Worm (Caenorhabditis elegans) whole organism, early embryonic: ENCODE data around the gene nhr-106.

Experiments
- B0310.2 ChIP-seq: sonication (generic microtip); optimal IDR thresholded peaks from 2 replicates; lab custom pipeline; 2016; ENCODE audit warnings: mild to moderate bottlenecking, missing genetic modification characterization, missing compliant biosample characterization
- F13C5.2 ChIP-seq: sonication (generic microtip); optimal IDR thresholded peaks from 2 replicates; lab custom pipeline; 2017; ENCODE audit warnings: mild to moderate bottlenecking, missing genetic modification characterization, inconsistent platforms, missing compliant biosample characterization
- aly-1 ChIP-seq: sonication (generic microtip); optimal IDR thresholded peaks from 2 replicates; lab custom pipeline; 2016; ENCODE audit warnings: missing genetic modification characterization, missing compliant biosample characterization
- ama-1 ChIP-seq: fragments of 150-350 bp; optimal IDR thresholded peaks from 2 replicates; lab custom pipeline; 2014
- ceh-13 ChIP-seq: fragments of 200-800 bp; sonication (Bioruptor generic); optimal IDR thresholded peaks from 2 replicates; lab custom pipeline; 2018; ENCODE audit warnings: mild to moderate bottlenecking, missing genetic modification characterization, missing compliant biosample characterization
- ceh-36 ChIP-seq: sonication (generic microtip); optimal IDR thresholded peaks from 2 replicates; lab custom pipeline; 2016; ENCODE audit warnings: missing genetic modification characterization, inconsistent platforms, missing compliant biosample characterization
- ets-7 ChIP-seq: sonication (generic microtip); optimal IDR thresholded peaks from 2 replicates; lab custom pipeline; 2016; ENCODE audit warnings: missing genotype, missing genetic modification characterization, missing compliant biosample characterization
- flt-1 ChIP-seq: fragments of 200-800 bp; sonication (Bioruptor generic); IDR thresholded peaks from 2 replicates; pipeline ENCODE4 v1.3.6; 2022; ENCODE audit warnings: missing genetic modification characterization, missing compliant biosample characterization
- hmbx-1 ChIP-seq: sonication (generic microtip); optimal IDR thresholded peaks from 2 replicates; lab custom pipeline; 2016; ENCODE audit warnings: mild to moderate bottlenecking, missing genetic modification characterization, missing compliant biosample characterization
- hmg-4 ChIP-seq: fragments of 200-800 bp; sonication (Bioruptor generic); optimal IDR thresholded peaks from 2 replicates; lab custom pipeline; 2018; ENCODE audit warnings: mild to moderate bottlenecking, missing genetic modification characterization, missing compliant biosample characterization
- hnd-1 ChIP-seq: sonication (generic microtip); optimal IDR thresholded peaks from 2 replicates; lab custom pipeline; 2016; ENCODE audit warnings: missing genetic modification characterization, missing compliant biosample characterization
- pes-1 ChIP-seq: fragments of 200-800 bp; sonication (Bioruptor generic); IDR thresholded peaks from 2 replicates; pipeline ENCODE4 v1.3.6; 2022; ENCODE audit warnings: missing genetic modification reagents, missing genetic modification characterization, missing compliant biosample characterization
- scrt-1 ChIP-seq: fragments of 200-800 bp; sonication (Bioruptor generic); IDR thresholded peaks from 2 replicates; pipeline ENCODE4 v1.3.6; 2022; ENCODE audit warnings: missing genetic modification characterization, missing compliant biosample characterization
- sea-1 ChIP-seq: fragments of 200-800 bp; sonication (Bioruptor generic); conservative IDR thresholded peaks from 2 replicates; pipeline ENCODE4 v1.3.6; 2022; ENCODE audit warnings: missing genetic modification characterization, missing compliant biosample characterization
- tbx-11 ChIP-seq: fragments of 200-800 bp; sonication (Bioruptor generic); IDR thresholded peaks from 2 replicates; pipeline ENCODE4 v1.3.6; 2022; ENCODE audit warnings: missing genetic modification characterization, missing compliant biosample characterization
- tbx-37 ChIP-seq: fragments of 200-800 bp; sonication (Bioruptor generic); conservative IDR thresholded peaks from 2 replicates; pipeline ENCODE4 v1.3.6; 2022; ENCODE audit warnings: missing genetic modification reagents, missing genetic modification characterization, missing compliant biosample characterization
- tra-4 ChIP-seq: sonication (generic microtip); optimal IDR thresholded peaks from 2 replicates; lab custom pipeline; 2017; ENCODE audit warnings: missing genetic modification characterization, missing compliant biosample characterization

Gene nhr-106

DNA sequence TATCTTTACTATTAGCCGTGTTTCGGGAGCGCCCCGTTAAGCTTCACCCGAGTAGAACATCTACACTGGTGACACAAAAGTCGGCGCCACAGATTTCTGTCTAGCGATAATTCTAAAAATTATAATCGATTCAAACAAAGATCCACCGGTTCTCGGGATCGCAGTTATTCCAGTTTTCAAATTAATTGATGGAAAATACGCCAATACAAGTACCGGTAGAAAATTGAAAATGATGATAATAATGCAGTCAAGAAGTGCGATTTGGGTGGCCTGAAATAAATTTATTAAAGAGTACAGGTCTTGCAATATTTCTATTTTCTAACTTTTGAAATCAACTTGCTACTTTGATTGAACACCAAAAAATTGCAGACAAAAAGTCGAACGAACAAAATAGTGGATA, 21.9 kb upstream of the nhr-106 start:
- TF ChIP-seq aly-1 (tag; lab: Kevin White, UChicago) (no peak), sea-1 (GFP tag; lab: Robert Waterston, UW) (no peak), B0310.2 (tag; lab: Kevin White, UChicago) (no peak), tbx-11 (GFP tag; lab: Robert Waterston, UW) (no peak), ceh-13 (GFP tag; lab: Kevin White, UChicago) (no peak), scrt-1 (GFP tag; lab: Robert Waterston, UW) (no peak)

DNA sequence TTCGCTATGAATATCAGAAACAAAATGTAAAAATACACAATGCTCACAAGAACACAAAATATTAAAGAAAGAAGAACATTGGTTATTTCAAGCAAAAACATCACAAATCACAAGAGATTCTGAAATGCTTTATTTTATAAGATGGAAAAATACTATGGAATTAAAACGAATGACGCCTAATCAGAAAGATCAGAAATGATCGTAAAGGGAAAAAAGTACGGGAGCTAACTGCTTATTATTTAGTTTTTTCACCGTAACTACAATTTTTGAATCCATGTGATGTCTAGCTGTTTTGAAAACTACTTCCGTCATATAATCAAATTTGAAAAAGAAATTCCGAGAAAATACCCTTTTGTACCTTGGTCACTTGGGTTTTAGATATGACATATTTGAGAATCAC, 21.0 kb upstream of the nhr-106 start, which contains the start of gene srbc-57:
Gene srbc-57, minus strand, starts transcription at position 101 of the 400 bp plus-strand sequence.
- TF ChIP-seq sea-1 (GFP tag; lab: Robert Waterston, UW) (no peak), hmbx-1 (tag; lab: Kevin White, UChicago) (no peak), tbx-11 (GFP tag; lab: Robert Waterston, UW) (no peak), F13C5.2 (tag; lab: Kevin White, UChicago) (no peak), aly-1 (tag; lab: Kevin White, UChicago) (no peak), tra-4 (tag; lab: Kevin White, UChicago) (no peak), ama-1 (no peak), B0310.2 (tag; lab: Kevin White, UChicago) (no peak), ceh-13 (GFP tag; lab: Kevin White, UChicago) (no peak), hmg-4 (GFP tag; lab: Kevin White, UChicago) (no peak), scrt-1 (GFP tag; lab: Robert Waterston, UW) (no peak), tbx-37 (GFP tag; lab: Robert Waterston, UW) (no peak), pes-1 (GFP tag; lab: Robert Waterston, UW) (no peak), ets-7 (no peak), hnd-1 (tag; lab: Kevin White, UChicago) (no peak)

DNA sequence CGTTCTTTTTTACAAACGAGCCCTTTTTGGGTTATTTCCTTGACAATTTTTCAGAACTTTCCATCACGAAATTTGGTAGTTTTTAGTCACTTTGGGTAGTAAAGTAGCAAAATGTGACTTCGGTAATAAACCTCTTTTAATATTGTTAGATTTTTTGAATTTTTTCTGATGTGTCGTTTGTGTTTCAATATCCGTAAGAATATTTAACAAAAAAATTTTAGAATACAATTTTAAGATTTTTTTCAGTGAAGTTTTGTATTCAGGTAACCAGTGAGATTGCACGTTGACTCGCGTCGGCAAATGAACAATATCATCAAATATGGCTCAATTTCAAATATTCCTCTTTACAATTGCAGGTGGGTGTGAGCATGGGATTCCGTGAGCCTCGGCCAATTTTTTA, 16.8 kb upstream of the nhr-106 start, which contains the start of gene srt-31:
Gene srt-31, plus strand, starts transcription at position 301 of the 400 bp plus-strand sequence.
- TF ChIP-seq pes-1 (GFP tag; lab: Robert Waterston, UW) (no peak), ceh-13 (GFP tag; lab: Kevin White, UChicago) (no peak), ets-7 (no peak), sea-1 (GFP tag; lab: Robert Waterston, UW) (no peak), tbx-11 (GFP tag; lab: Robert Waterston, UW) (no peak), tbx-37 (GFP tag; lab: Robert Waterston, UW) (no peak), F13C5.2 (tag; lab: Kevin White, UChicago) (no peak), aly-1 (tag; lab: Kevin White, UChicago) (no peak), flt-1 (no peak), ama-1 (no peak), hmbx-1 (tag; lab: Kevin White, UChicago) (no peak), hnd-1 (tag; lab: Kevin White, UChicago) (no peak), tra-4 (tag; lab: Kevin White, UChicago) (no peak), ceh-36 (no peak), scrt-1 (GFP tag; lab: Robert Waterston, UW) (no peak), B0310.2 (tag; lab: Kevin White, UChicago) (no peak), hmg-4 (GFP tag; lab: Kevin White, UChicago) (no peak)

DNA sequence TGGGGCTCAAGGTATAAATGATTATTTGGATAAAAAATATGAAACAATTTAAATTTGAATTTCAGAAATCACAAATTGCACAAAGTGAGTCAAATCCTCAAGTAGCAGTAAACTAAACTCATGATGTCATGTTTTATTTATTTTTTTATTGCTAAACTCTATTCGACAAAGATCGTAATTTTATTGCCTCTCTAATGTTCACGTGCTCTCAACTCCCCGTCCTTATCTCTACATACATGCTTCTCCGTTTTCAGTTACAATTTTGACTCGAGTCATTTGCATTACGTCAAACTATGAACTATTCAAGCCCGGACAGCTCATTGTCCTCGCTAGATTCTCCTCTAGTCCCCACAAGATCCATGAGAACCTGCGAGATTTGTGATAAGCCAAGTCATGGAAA, 14.9 kb upstream of the nhr-106 start, which contains the start of gene nhr-99:
Gene nhr-99, plus strand, starts transcription at position 263 of the 400 bp plus-strand sequence.
- TF ChIP-seq ceh-36 (no peak), tbx-37 (GFP tag; lab: Robert Waterston, UW) (no peak), sea-1 (GFP tag; lab: Robert Waterston, UW) (no peak), ets-7 (no peak), flt-1 (no peak), pes-1 (GFP tag; lab: Robert Waterston, UW) (no peak), aly-1 (tag; lab: Kevin White, UChicago) (no peak), hmg-4 (GFP tag; lab: Kevin White, UChicago) (no peak), tra-4 (tag; lab: Kevin White, UChicago) (no peak)

DNA sequence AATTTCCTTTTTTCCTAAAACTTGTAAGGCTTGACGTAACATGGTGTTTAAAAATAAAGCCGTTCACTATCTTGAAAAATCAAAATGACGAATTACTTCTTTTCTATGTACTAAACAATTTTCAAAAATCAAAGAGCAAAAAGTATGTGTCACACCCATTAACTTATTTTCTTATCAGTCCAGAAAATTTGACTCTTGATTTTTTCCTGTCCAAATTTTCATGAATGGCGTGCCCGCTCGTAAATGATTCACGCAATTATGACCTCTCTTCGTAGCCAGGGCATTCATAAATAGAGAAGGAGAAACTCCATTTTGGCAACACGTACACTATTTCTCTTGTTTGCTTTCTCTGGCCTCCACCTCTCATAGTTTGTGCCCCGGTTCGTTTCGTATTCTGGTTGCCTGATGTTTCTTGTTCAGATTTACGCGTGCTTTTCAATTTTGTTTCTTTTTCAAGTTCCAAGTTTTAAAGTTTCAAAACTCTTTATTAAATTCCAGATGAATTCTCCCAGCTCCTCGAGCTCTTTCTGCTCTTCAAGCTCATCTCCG, 11.7 kb upstream of the nhr-106 start, which contains the start of gene nhr-55:
Gene nhr-55, plus strand, starts transcription at position 499 of the 549 bp plus-strand sequence.
- TF ChIP-seq scrt-1 (GFP tag; lab: Robert Waterston, UW): no peak
- TF ChIP-seq flt-1: no peak
- no peak for TF ChIP-seq hmg-4 (GFP tag; lab: Kevin White, UChicago)
- no peak for TF ChIP-seq ceh-13 (GFP tag; lab: Kevin White, UChicago)
- no peak for TF ChIP-seq sea-1 (GFP tag; lab: Robert Waterston, UW)
- no peak for TF ChIP-seq tra-4 (tag; lab: Kevin White, UChicago)
- no peak for TF ChIP-seq ama-1
- TF ChIP-seq F13C5.2 (tag; lab: Kevin White, UChicago): no peak
- no peak for TF ChIP-seq hnd-1 (tag; lab: Kevin White, UChicago)
- TF ChIP-seq aly-1 (tag; lab: Kevin White, UChicago): no peak

DNA sequence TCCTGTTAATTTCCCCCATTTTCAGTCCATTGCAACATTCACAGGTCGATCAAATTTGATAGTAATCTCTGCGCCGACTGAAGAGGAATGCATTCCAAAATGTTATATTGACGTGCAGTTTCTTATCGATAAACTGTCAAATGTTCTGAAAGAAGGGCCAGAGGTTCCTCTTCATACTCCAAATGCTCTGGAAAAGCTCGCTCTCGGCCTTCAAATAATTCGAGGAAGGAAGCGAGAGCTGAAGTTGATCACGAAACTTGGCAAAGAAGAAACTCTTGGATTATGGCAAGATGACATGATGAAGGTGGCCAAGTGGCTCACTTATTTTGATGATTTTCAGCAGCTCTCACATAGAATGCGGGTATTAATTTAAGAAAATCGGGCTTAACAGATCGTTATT, 10.4 kb upstream of the nhr-106 start:
- TF ChIP-seq flt-1 (no peak), hmbx-1 (tag; lab: Kevin White, UChicago) (no peak), F13C5.2 (tag; lab: Kevin White, UChicago) (no peak), sea-1 (GFP tag; lab: Robert Waterston, UW) (no peak), scrt-1 (GFP tag; lab: Robert Waterston, UW) (no peak), ceh-36 (no peak), tra-4 (tag; lab: Kevin White, UChicago) (no peak)

DNA sequence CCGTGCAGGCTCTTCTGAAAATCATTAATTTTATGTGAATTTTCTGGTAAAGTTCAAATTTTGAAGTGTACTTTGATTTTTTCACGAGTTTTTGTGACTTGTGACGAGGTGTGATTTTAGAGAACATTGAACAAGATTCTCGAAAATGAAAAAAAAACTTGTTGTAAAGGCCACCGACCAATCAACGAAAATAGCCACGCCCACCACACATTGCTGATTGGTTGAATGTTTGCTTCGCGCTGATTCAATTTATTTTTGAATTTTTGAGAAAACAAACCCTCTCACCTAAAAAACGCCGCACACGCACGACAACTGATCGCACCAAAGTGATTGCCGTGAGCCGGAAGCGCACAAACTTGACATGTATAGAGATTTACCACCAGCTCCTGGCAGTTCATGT, 6.6 kb upstream of the nhr-106 start:
- no peak for TF ChIP-seq hmg-4 (GFP tag; lab: Kevin White, UChicago)
